Fruit fly (Drosophila melanogaster): ENCODE data around the gene CG42266.

The CG42266 gene

dm6 chr2L:16350742-16351568 lies 10.8 kb upstream of the CG42266 start:
- TF ChIP-seq CG17568 (GFP tag; optimal IDR thresholded peaks at IDR 0.05) (peak; percentile 99), CG17612 (GFP tag; IDR thresholded peaks at IDR 0.05) (peak; percentile 98), Nf-YC (tag; optimal IDR thresholded peaks at IDR 0.05) (peak; percentile 92), aop (GFP tag; IDR thresholded peaks at IDR 0.05) (peak; percentile 95), crc (GFP tag; optimal IDR thresholded peaks at IDR 0.05) (peak; percentile 98), CG30020 (tag; optimal IDR thresholded peaks at IDR 0.05) (peak; percentile 89), CG13296 (GFP tag; optimal IDR thresholded peaks at IDR 0.05) (peak; percentile 99), hkb (optimal IDR thresholded peaks at IDR 0.05) (no peak), hkb (GFP tag; IDR thresholded peaks at IDR 0.05) (peak; percentile 100), ewg (GFP tag; optimal IDR thresholded peaks at IDR 0.05) (peak; percentile 97), CG10366 (GFP tag; IDR thresholded peaks at IDR 0.05) (peak; percentile 99), sim (GFP tag; IDR thresholded peaks at IDR 0.05) (peak; percentile 96), zf30C (GFP tag; optimal IDR thresholded peaks at IDR 0.05) (peak; percentile 25), lola (GFP tag; optimal IDR thresholded peaks at IDR 0.05) (peak in 1 of 3 experiments; percentile 98), ase (GFP tag; IDR thresholded peaks at IDR 0.05) (peak; percentile 98), Xrp1 (GFP tag; IDR thresholded peaks at IDR 0.05) (peak; percentile 99), chm (GFP tag; IDR thresholded peaks at IDR 0.05) (peak; percentile 99), CG4328 (GFP tag; optimal IDR thresholded peaks at IDR 0.05) (peak; percentile 98), Stat92E (GFP tag; optimal IDR thresholded peaks at IDR 0.05) (peak in 1 of 3 experiments; percentile 99), Optix (GFP tag; IDR thresholded peaks at IDR 0.05) (peak; percentile 96), pnt (GFP tag; optimal IDR thresholded peaks at IDR 0.05) (peak; percentile 97), Ssrp (tag; optimal IDR thresholded peaks at IDR 0.05) (peak; percentile 99), Neu2 (GFP tag; optimal IDR thresholded peaks at IDR 0.05; ENCODE audit: borderline replicate concordance) (peak; percentile 60), nom (GFP tag; optimal IDR thresholded peaks at IDR 0.05) (peak; percentile 99), Atf3 (GFP tag; optimal IDR thresholded peaks at IDR 0.05) (peak; percentile 95), Sox100B (GFP tag; optimal IDR thresholded peaks at IDR 0.05) (peak; percentile 99), Ada2b (GFP tag; IDR thresholded peaks at IDR 0.05) (peak; percentile 99), unc-4 (GFP tag; IDR thresholded peaks at IDR 0.05; ENCODE audit: partially characterized antibody) (0 out of 2 replicates have a peak, but pooled peaks have one; percentile 10), CG15601 (tag; optimal IDR thresholded peaks at IDR 0.05) (peak; percentile 98), NFAT (GFP tag; IDR thresholded peaks at IDR 0.05) (peak; percentile 98), fd96Cb (tag; optimal IDR thresholded peaks at IDR 0.05) (peak; percentile 99), Sry-β (GFP tag; optimal IDR thresholded peaks at IDR 0.05) (peak; percentile 71), Blimp-1 (GFP tag; optimal IDR thresholded peaks at IDR 0.05) (peak; percentile 98), Dip3 (GFP tag; optimal IDR thresholded peaks at IDR 0.05) (peak; percentile 98), al (GFP tag; IDR thresholded peaks at IDR 0.05) (peak; percentile 98), CG7928 (GFP tag; optimal IDR thresholded peaks at IDR 0.05) (peak; percentile 85), Aef1 (GFP tag; IDR thresholded peaks at IDR 0.05) (peak; percentile 98), HmgZ (tag; optimal IDR thresholded peaks at IDR 0.05) (peak; percentile 99), insv (GFP tag; optimal IDR thresholded peaks at IDR 0.05) (peak; percentile 56 to 83), sens (GFP tag) (peak; percentile 100), CG16779 (GFP tag; IDR thresholded peaks at IDR 0.05) (peak; percentile 98), dmrt99B (tag; optimal IDR thresholded peaks at IDR 0.05) (peak; percentile 100), ind (GFP tag; optimal IDR thresholded peaks at IDR 0.05) (peak; percentile 99), Vsx1 (GFP tag; optimal IDR thresholded peaks at IDR 0.05) (peak; percentile 98), CG31388 (GFP tag; optimal IDR thresholded peaks at IDR 0.05) (peak; percentile 98), jumu (GFP tag; optimal IDR thresholded peaks at IDR 0.05) (peak; percentile 97), CG4730 (GFP tag; IDR thresholded peaks at IDR 0.05) (peak; percentile 98), so (GFP tag; IDR thresholded peaks at IDR 0.05) (peak; percentile 99), CG7745 (tag; optimal IDR thresholded peaks at IDR 0.05) (peak; percentile 95)

All from whole organism, embryonic.